Fruit fly (Drosophila melanogaster): ENCODE measurements around the gene btsz.
A peak's percentile ranks its signal among the peaks of the same experiment; 100 is the strongest.

Gene btsz

dm6 chr3R:14903837-14904431 is 28.6 kb upstream of the btsz start, which contains the start of gene VhaPPA1-1 (continued):
- peak; percentile 21 for TF ChIP-seq nom (GFP tag; optimal IDR thresholded peaks at IDR 0.05)
- TF ChIP-seq hkb (optimal IDR thresholded peaks at IDR 0.05), result peak; percentile 96
- TF ChIP-seq hkb (GFP tag; IDR thresholded peaks at IDR 0.05), result no peak
- TF ChIP-seq ab (GFP tag; optimal IDR thresholded peaks at IDR 0.05), result no peak
- peak; percentile 17 for TF ChIP-seq CG8924 (tag; optimal IDR thresholded peaks at IDR 0.05)
- TF ChIP-seq CG4282 (GFP tag; optimal IDR thresholded peaks at IDR 0.05), result no peak
- TF ChIP-seq Dref (GFP tag; IDR thresholded peaks at IDR 0.05), result peak; percentile 74
- TF ChIP-seq CG4328 (GFP tag; optimal IDR thresholded peaks at IDR 0.05), result no peak
- TF ChIP-seq Dp (GFP tag; optimal IDR thresholded peaks at IDR 0.05), result peak; percentile 73
- TF ChIP-seq tup (GFP tag; optimal IDR thresholded peaks at IDR 0.05), result no peak
- TF ChIP-seq chif (GFP tag; optimal IDR thresholded peaks at IDR 0.05), result no peak
- TF ChIP-seq hb (GFP tag; IDR thresholded peaks at IDR 0.05; ENCODE audit: partially characterized antibody), result no peak
- no peak for TF ChIP-seq Gug (GFP tag; IDR thresholded peaks at IDR 0.05)
- TF ChIP-seq salm (tag; optimal IDR thresholded peaks at IDR 0.05), result no peak
- no peak for TF ChIP-seq mld (GFP tag; IDR thresholded peaks at IDR 0.05; ENCODE audit: partially characterized antibody)
- no peak for TF ChIP-seq gro (GFP tag; optimal IDR thresholded peaks at IDR 0.05)
- TF ChIP-seq en (GFP tag; optimal IDR thresholded peaks at IDR 0.05), result no peak
- TF ChIP-seq crc (GFP tag; optimal IDR thresholded peaks at IDR 0.05), result no peak
- TF ChIP-seq Drgx (GFP tag; IDR thresholded peaks at IDR 0.05), result no peak
- TF ChIP-seq CG12155 (GFP tag; optimal IDR thresholded peaks at IDR 0.05), result no peak
- TF ChIP-seq Poxn (GFP tag; IDR thresholded peaks at IDR 0.05), result no peak
- TF ChIP-seq CG13775 (GFP tag; optimal IDR thresholded peaks at IDR 0.05), result peak; percentile 35
- peak; percentile 6 for TF ChIP-seq unpg (GFP tag; optimal IDR thresholded peaks at IDR 0.05)
- TF ChIP-seq CG42726 (GFP tag; IDR thresholded peaks at IDR 0.05; ENCODE audit: partially characterized antibody), result no peak
- peak; percentile 68; the same call in 2 of the 3 replicates for TF ChIP-seq CG14860 (GFP tag; IDR thresholded peaks at IDR 0.05; ENCODE audit: partially characterized antibody)
- TF ChIP-seq gfzf (GFP tag; optimal IDR thresholded peaks at IDR 0.05), result peak; percentile 51
- no peak for TF ChIP-seq CG12219 (GFP tag; optimal IDR thresholded peaks at IDR 0.05)
- TF ChIP-seq CG18011 (GFP tag; optimal IDR thresholded peaks at IDR 0.05), result peak; percentile 17
- no peak for TF ChIP-seq CG7271 (tag; optimal IDR thresholded peaks at IDR 0.05)
- TF ChIP-seq esg (GFP tag; conservative IDR thresholded peaks at IDR 0.05), result no peak
- no peak for TF ChIP-seq eyg (GFP tag; optimal IDR thresholded peaks at IDR 0.05)
- no peak for TF ChIP-seq al (GFP tag; IDR thresholded peaks at IDR 0.05)
- TF ChIP-seq nmo (GFP tag; optimal IDR thresholded peaks at IDR 0.05), result peak; percentile 75
- TF ChIP-seq CG14667 (GFP tag; IDR thresholded peaks at IDR 0.05), result no peak
- TF ChIP-seq ems (GFP tag; optimal IDR thresholded peaks at IDR 0.05), result no peak
- no peak for TF ChIP-seq fu2 (GFP tag; optimal IDR thresholded peaks at IDR 0.05)
- no peak for TF ChIP-seq CG15269 (tag; optimal IDR thresholded peaks at IDR 0.05)
- TF ChIP-seq org-1 (GFP tag; optimal IDR thresholded peaks at IDR 0.05), result no peak
- TF ChIP-seq shn (GFP tag; optimal IDR thresholded peaks at IDR 0.05), result no peak
- TF ChIP-seq CG15073 (GFP tag; optimal IDR thresholded peaks at IDR 0.05), result no peak
- no peak for TF ChIP-seq CG6765 (GFP tag; optimal IDR thresholded peaks at IDR 0.05)
- peak; percentile 71 for TF ChIP-seq trem (tag; optimal IDR thresholded peaks at IDR 0.05)
- TF ChIP-seq Dad (GFP tag; optimal IDR thresholded peaks at IDR 0.05), result no peak
- no peak for TF ChIP-seq CG11456 (GFP tag; IDR thresholded peaks at IDR 0.05)
- no peak for TF ChIP-seq CG7928 (GFP tag; optimal IDR thresholded peaks at IDR 0.05)
- no peak for TF ChIP-seq Atf-2 (GFP tag; optimal IDR thresholded peaks at IDR 0.05)
- TF ChIP-seq Opbp (GFP tag; IDR thresholded peaks at IDR 0.05; ENCODE audit: partially characterized antibody), result peak; percentile 48; the same call in 1 of the 3 replicates
- TF ChIP-seq tin (GFP tag; optimal IDR thresholded peaks at IDR 0.05), result no peak
- no peak for TF ChIP-seq bowl (GFP tag; IDR thresholded peaks at IDR 0.05)
- TF ChIP-seq dmrt11E (tag; optimal IDR thresholded peaks at IDR 0.05), result peak; percentile 27
- no peak for TF ChIP-seq CG6175 (GFP tag; IDR thresholded peaks at IDR 0.05)
